Fruit fly (Drosophila melanogaster): ENCODE data around the gene Vps16A.

- TF ChIP-seq psq (optimal IDR thresholded peaks at IDR 0.05) (no peak), Dll (optimal IDR thresholded peaks at IDR 0.05) (no peak), pan (optimal IDR thresholded peaks at IDR 0.05) (no peak), usp (GFP tag; optimal IDR thresholded peaks at IDR 0.05) (no peak), EcR (GFP tag; optimal IDR thresholded peaks at IDR 0.05) (no peak), CG8478 (optimal IDR thresholded peaks at IDR 0.05) (no peak)
Observed at dm6 chr3R:9232346-9232745, 34.5 kb upstream of the Vps16A start.

All from whole organism.